Fruit fly (Drosophila melanogaster) whole organism, embryonic: Measurements from ENCODE around the gene Pxd.

Experiments used
- Bdp1 ChIP-seq: fragments of 200-800 bp; sonication (Bioruptor generic); optimal IDR thresholded peaks from 3 replicates; lab custom pipeline; 2016; ENCODE audit warnings: missing biosample characterization, missing genetic modification characterization
- CG10267 ChIP-seq: fragments of 200-800 bp; sonication (Bioruptor generic); optimal IDR thresholded peaks from 2 replicates; lab custom pipeline; 2018; ENCODE audit warnings: missing biosample characterization, mild to moderate bottlenecking, missing genetic modification characterization, moderate library complexity
- CG10654 ChIP-seq: fragments of 200-800 bp; sonication (Bioruptor generic); optimal IDR thresholded peaks from 2 replicates; lab custom pipeline; 2016; ENCODE audit warnings: missing biosample characterization, missing genetic modification characterization
- CG11456 ChIP-seq: fragments of 200-800 bp; sonication (Bioruptor generic); IDR thresholded peaks from 3 replicates; pipeline ENCODE4 v1.3.6; 2022; ENCODE audit warnings: missing biosample characterization, missing genetic modification characterization
- CG11723 ChIP-seq: fragments of 200-800 bp; sonication (Bioruptor generic); optimal IDR thresholded peaks from 2 replicates; lab custom pipeline; 2017; ENCODE audit warnings: missing biosample characterization, mild to moderate bottlenecking, missing genetic modification characterization
- CG14965 ChIP-seq: fragments of 200-800 bp; sonication (Bioruptor generic); optimal IDR thresholded peaks from 2 replicates; lab custom pipeline; 2016; ENCODE audit warnings: missing biosample characterization, missing genetic modification characterization, borderline replicate concordance
- CG15696 ChIP-seq: fragments of 200-800 bp; sonication (Bioruptor generic); optimal IDR thresholded peaks from 2 replicates; lab custom pipeline; 2019; ENCODE audit warnings: missing biosample characterization, mild to moderate bottlenecking, missing genetic modification characterization, moderate library complexity
- CG16779 ChIP-seq: fragments of 200-800 bp; sonication (Bioruptor generic); IDR thresholded peaks from 2 replicates; pipeline ENCODE4 v1.3.6; 2022; ENCODE audit warnings: missing biosample characterization, missing genetic modification characterization
- CG16813 ChIP-seq: fragments of 200-800 bp; sonication (Bioruptor generic); IDR thresholded peaks from 3 replicates; pipeline ENCODE4 v1.3.6; 2022; ENCODE audit warnings: missing biosample characterization, missing genetic modification characterization; ENCODE audit not compliant: partially characterized antibody
- CG16863 ChIP-seq: fragments of 200-800 bp; sonication (Bioruptor generic); optimal IDR thresholded peaks from 3 replicates; lab custom pipeline; 2016; ENCODE audit warnings: missing biosample characterization, missing genetic modification characterization
- CG17385 ChIP-seq: fragments of 200-800 bp; sonication (Bioruptor generic); optimal IDR thresholded peaks from 3 replicates; lab custom pipeline; 2018; ENCODE audit warnings: missing biosample characterization, mild to moderate bottlenecking, missing genetic modification characterization
- CG17802 ChIP-seq: fragments of 200-800 bp; sonication (Bioruptor generic); optimal IDR thresholded peaks from 2 replicates; lab custom pipeline; 2018; ENCODE audit warnings: missing biosample characterization, mild to moderate bottlenecking, missing genetic modification characterization, moderate library complexity
- CG18476 ChIP-seq: fragments of 200-800 bp; sonication (Bioruptor generic); optimal IDR thresholded peaks from 2 replicates; lab custom pipeline; 2016; ENCODE audit warnings: missing biosample characterization, mild to moderate bottlenecking, missing genetic modification characterization
- CG18764 ChIP-seq: fragments of 200-800 bp; sonication (Bioruptor generic); optimal IDR thresholded peaks from 3 replicates; lab custom pipeline; 2016; ENCODE audit warnings: missing biosample characterization, missing genetic modification characterization
- CG3065 ChIP-seq: fragments of 200-800 bp; sonication (Bioruptor generic); optimal IDR thresholded peaks from 2 replicates; lab custom pipeline; 2016; ENCODE audit warnings: missing biosample characterization, missing genetic modification characterization
- CG31224 ChIP-seq: fragments of 200-800 bp; sonication (Bioruptor generic); IDR thresholded peaks from 2 replicates; pipeline ENCODE4 v1.3.6; 2022; ENCODE audit warnings: missing biosample characterization, missing genetic modification characterization
- CG31365 ChIP-seq: fragments of 200-800 bp; sonication (Bioruptor generic); optimal IDR thresholded peaks from 2 replicates; lab custom pipeline; 2018; ENCODE audit warnings: missing biosample characterization, mild to moderate bottlenecking, missing genetic modification characterization
- CG31388 ChIP-seq: fragments of 200-800 bp; sonication (Bioruptor generic); optimal IDR thresholded peaks from 2 replicates; lab custom pipeline; 2016; ENCODE audit warnings: missing biosample characterization, missing genetic modification characterization
- CG4282 ChIP-seq: fragments of 200-800 bp; sonication (Bioruptor generic); optimal IDR thresholded peaks from 2 replicates; lab custom pipeline; 2016; ENCODE audit warnings: missing biosample characterization, missing genetic modification characterization
- CG8281 ChIP-seq: fragments of 200-800 bp; sonication (Bioruptor generic); optimal IDR thresholded peaks from 2 replicates; lab custom pipeline; 2018; ENCODE audit warnings: missing biosample characterization, mild to moderate bottlenecking, missing genetic modification characterization, moderate library complexity
- CG9817 ChIP-seq: fragments of 200-800 bp; sonication (Bioruptor generic); optimal IDR thresholded peaks from 2 replicates; lab custom pipeline; 2018; ENCODE audit warnings: missing biosample characterization, mild to moderate bottlenecking, missing genetic modification characterization, moderate library complexity
- Drgx ChIP-seq: fragments of 200-800 bp; sonication (Bioruptor generic); IDR thresholded peaks from 2 replicates; pipeline ENCODE4 v1.3.6; 2022; ENCODE audit warnings: missing biosample characterization, missing genetic modification characterization
- Fer2 ChIP-seq: fragments of 200-800 bp; sonication (Bioruptor generic); optimal IDR thresholded peaks from 2 replicates; lab custom pipeline; 2018; ENCODE audit warnings: missing biosample characterization, mild to moderate bottlenecking, missing genetic modification characterization, moderate library complexity
- Hand ChIP-seq: fragments of 200-800 bp; sonication (Bioruptor generic); optimal IDR thresholded peaks from 2 replicates; lab custom pipeline; 2017; ENCODE audit warnings: mild to moderate bottlenecking, missing biosample characterization, missing genetic modification reagents, missing genetic modification characterization
- HmgZ ChIP-seq: fragments of 200-800 bp; sonication (Bioruptor generic); optimal IDR thresholded peaks from 2 replicates; lab custom pipeline; 2018; ENCODE audit warnings: missing biosample characterization, mild to moderate bottlenecking, missing genetic modification characterization
- Med ChIP-seq: fragments of 200-800 bp; sonication (Bioruptor generic); peaks from one replicate; lab custom pipeline; 2016; ENCODE audit warnings: missing biosample characterization, missing genetic modification characterization, mild to moderate bottlenecking, inconsistent platforms, moderate library complexity
- NC2β ChIP-seq: fragments of 200-800 bp; sonication (Bioruptor generic); optimal IDR thresholded peaks from 2 replicates; lab custom pipeline; 2016; ENCODE audit warnings: missing biosample characterization, missing genetic modification characterization
- Neu2 ChIP-seq: fragments of 200-800 bp; sonication (Bioruptor generic); optimal IDR thresholded peaks from 3 replicates; lab custom pipeline; 2016; ENCODE audit warnings: missing biosample characterization, missing genetic modification characterization, borderline replicate concordance
- Oaz ChIP-seq: fragments of 200-800 bp; sonication (Bioruptor generic); IDR thresholded peaks from 2 replicates; pipeline ENCODE4 v1.3.6; 2022; ENCODE audit warnings: missing biosample characterization, missing genetic modification characterization
- Optix ChIP-seq: fragments of 200-800 bp; sonication (Bioruptor generic); IDR thresholded peaks from 3 replicates; pipeline ENCODE4 v1.3.6; 2022; ENCODE audit warnings: missing biosample characterization, missing genetic modification characterization
- Trl ChIP-seq, 3 experiments: fragments of >200 bp in 2 of 3; fragments of 200-800 bp in 1 of 3; sonication (Bioruptor generic) in 1 of 3; optimal IDR thresholded peaks; 2 replicates in 1 of 3; 3 replicates in 2 of 3; lab custom pipeline; 2016 to 2017; ENCODE audit warnings: missing biosample characterization in 1 of 3, missing genetic modification characterization in 1 of 3
- Usf ChIP-seq: fragments of 200-800 bp; sonication (Bioruptor generic); optimal IDR thresholded peaks from 2 replicates; lab custom pipeline; 2017; ENCODE audit warnings: missing genotype, missing biosample characterization, missing genetic modification characterization
- bowl ChIP-seq: fragments of 200-800 bp; sonication (Bioruptor generic); IDR thresholded peaks from 2 replicates; pipeline ENCODE4 v1.3.6; 2022; ENCODE audit warnings: missing biosample characterization, missing genetic modification characterization
- ci ChIP-seq: fragments of 200-800 bp; sonication (Bioruptor generic); IDR thresholded peaks from 3 replicates; pipeline ENCODE4 v1.3.6; 2022; ENCODE audit warnings: missing biosample characterization, missing genetic modification characterization
- crp ChIP-seq, 2 experiments: fragments of 200-800 bp; sonication (Bioruptor generic); optimal IDR thresholded peaks; 2 replicates in 1 of 2; 3 replicates in 1 of 2; lab custom pipeline; 2017; ENCODE audit warnings: missing biosample characterization in 2 of 2, missing genetic modification characterization in 2 of 2, mild to moderate bottlenecking in 1 of 2, moderate library complexity in 1 of 2
- dimm ChIP-seq: fragments of 200-800 bp; sonication (Bioruptor generic); IDR thresholded peaks from 2 replicates; pipeline ENCODE4 v1.3.6; 2022; ENCODE audit warnings: missing biosample characterization, missing genetic modification characterization
- dmrt11E ChIP-seq: fragments of 200-800 bp; sonication (Bioruptor generic); optimal IDR thresholded peaks from 3 replicates; lab custom pipeline; 2018; ENCODE audit warnings: missing biosample characterization, mild to moderate bottlenecking, missing genetic modification characterization, moderate library complexity
- exex ChIP-seq: fragments of 200-800 bp; sonication (Bioruptor generic); optimal IDR thresholded peaks from 4 replicates; lab custom pipeline; 2018; ENCODE audit warnings: missing biosample characterization, mild to moderate bottlenecking, missing genetic modification characterization, moderate library complexity
- gsb ChIP-seq: fragments of 200-800 bp; sonication (Bioruptor generic); IDR thresholded peaks from 2 replicates; pipeline ENCODE4 v1.3.6; 2022; ENCODE audit warnings: missing biosample characterization, missing genetic modification characterization
- kni ChIP-seq: fragments of 200-800 bp; sonication (Bioruptor generic); optimal IDR thresholded peaks from 3 replicates; lab custom pipeline; 2017; ENCODE audit warnings: mild to moderate bottlenecking, missing biosample characterization, missing genetic modification reagents, missing genetic modification characterization
- lab ChIP-seq: fragments of 200-800 bp; sonication (Bioruptor generic); optimal IDR thresholded peaks from 3 replicates; lab custom pipeline; 2017; ENCODE audit warnings: missing biosample characterization, missing genetic modification characterization, mild to moderate bottlenecking, moderate library complexity, missing genetic modification reagents
- maf-S ChIP-seq: fragments of 200-800 bp; sonication (Bioruptor generic); optimal IDR thresholded peaks from 2 replicates; lab custom pipeline; 2016; ENCODE audit warnings: missing biosample characterization, missing genetic modification characterization
- nau ChIP-seq: fragments of 200-800 bp; sonication (Bioruptor generic); optimal IDR thresholded peaks from 3 replicates; lab custom pipeline; 2017; ENCODE audit warnings: missing biosample characterization, mild to moderate bottlenecking, missing genetic modification characterization, missing genetic modification reagents
- nom ChIP-seq: fragments of 200-800 bp; sonication (Bioruptor generic); optimal IDR thresholded peaks from 2 replicates; lab custom pipeline; 2017; ENCODE audit warnings: missing biosample characterization, missing genetic modification characterization, mild to moderate bottlenecking, moderate library complexity, missing genetic modification reagents
- pho ChIP-seq: fragments of 200-800 bp; sonication (Bioruptor generic); optimal IDR thresholded peaks from 2 replicates; lab custom pipeline; 2016; ENCODE audit warnings: missing biosample characterization, missing genetic modification characterization
- schlank ChIP-seq: fragments of 200-800 bp; sonication (Bioruptor generic); optimal IDR thresholded peaks from 2 replicates; lab custom pipeline; 2018; ENCODE audit warnings: missing biosample characterization, mild to moderate bottlenecking, missing genetic modification characterization
- sd ChIP-seq: fragments of 200-800 bp; sonication (Bioruptor generic); optimal IDR thresholded peaks from 3 replicates; lab custom pipeline; 2018; ENCODE audit warnings: missing biosample characterization, mild to moderate bottlenecking, missing genetic modification characterization, moderate library complexity
- so ChIP-seq: fragments of 200-800 bp; sonication (Bioruptor generic); IDR thresholded peaks from 3 replicates; pipeline ENCODE4 v1.3.6; 2022; ENCODE audit warnings: missing biosample characterization, missing genetic modification characterization
- ttk ChIP-seq: fragments of 200-800 bp; sonication (Bioruptor generic); IDR thresholded peaks from 2 replicates; pipeline ENCODE4 v2.1.2; 2022; ENCODE audit warnings: missing biosample characterization, missing genetic modification characterization
- zf30C ChIP-seq: fragments of 200-800 bp; sonication (Bioruptor generic); optimal IDR thresholded peaks from 3 replicates; lab custom pipeline; 2018; ENCODE audit warnings: missing biosample characterization, mild to moderate bottlenecking, missing genetic modification characterization
- zfh2 ChIP-seq: fragments of 200-800 bp; sonication (Bioruptor generic); optimal IDR thresholded peaks from 2 replicates; lab custom pipeline; 2016; ENCODE audit warnings: missing biosample characterization, missing genetic modification characterization

Gene Pxd

DNA sequence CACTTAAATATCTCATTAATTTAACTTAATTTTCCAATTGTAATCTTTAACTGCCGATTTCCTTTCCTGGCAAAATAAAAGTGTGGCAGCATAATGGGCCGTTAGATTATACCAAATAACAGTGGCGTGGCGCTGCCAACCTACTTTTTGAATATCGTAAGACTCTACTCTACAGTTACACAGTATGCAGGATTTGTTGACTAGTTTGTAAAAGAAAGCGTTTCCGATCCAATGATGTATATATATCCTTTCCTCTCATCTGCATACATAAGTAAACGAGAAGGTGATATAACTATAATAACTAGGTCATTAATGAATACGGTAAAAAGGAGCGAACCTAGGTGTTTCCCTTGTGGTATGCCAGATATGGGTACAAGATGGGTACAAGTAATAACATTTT lies 22.6 kb upstream of the Pxd start, which contains the start of gene EMC2B (continued):
- TF ChIP-seq CG10654 (GFP tag; lab: Kevin White, UChicago) (no peak), ttk (GFP tag; lab: Robert Waterston, UW) (no peak), CG10267 (tag; lab: Kevin White, UChicago) (peak; percentile 29), CG31365 (tag; lab: Kevin White, UChicago) (no peak), CG3065 (GFP tag; lab: Kevin White, UChicago) (no peak), crp (GFP tag; optimal IDR thresholded peaks at IDR 0.05; lab: Kevin White, UChicago) (no peak), nom (GFP tag; lab: Kevin White, UChicago) (no peak), dimm (GFP tag; lab: Robert Waterston, UW) (no peak), HmgZ (tag; lab: Kevin White, UChicago) (peak; percentile 52), Trl (optimal IDR thresholded peaks at IDR 0.05; lab: Kevin White, UChicago) (no peak), Trl (GFP tag; optimal IDR thresholded peaks at IDR 0.05; lab: Kevin White, UChicago) (peak; percentile 42), CG31224 (no peak), CG31388 (GFP tag; lab: Kevin White, UChicago) (no peak), CG16779 (GFP tag; lab: Robert Waterston, UW) (no peak), dmrt11E (tag; lab: Kevin White, UChicago) (peak; percentile 29), CG15696 (peak; percentile 5), CG8281 (tag; lab: Kevin White, UChicago) (no peak), Optix (GFP tag; lab: Robert Waterston, UW) (no peak), CG17802 (tag; lab: Kevin White, UChicago) (no peak), CG18764 (GFP tag; lab: Kevin White, UChicago) (peak; percentile 39), gsb (GFP tag; lab: Robert Waterston, UW) (no peak), Oaz (GFP tag; lab: Robert Waterston, UW) (no peak), Fer2 (no peak), Neu2 (no peak), CG14965 (GFP tag; lab: Kevin White, UChicago) (no peak), pho (GFP tag; lab: Kevin White, UChicago) (no peak), Drgx (GFP tag; lab: Robert Waterston, UW) (no peak), Bdp1 (GFP tag; lab: Kevin White, UChicago) (no peak), CG4282 (no peak), CG16863 (GFP tag; lab: Kevin White, UChicago) (no peak), Med (GFP tag; lab: Kevin White, UChicago) (peak; percentile 83), CG17385 (GFP tag; lab: Kevin White, UChicago) (no peak), Hand (GFP tag; lab: Kevin White, UChicago) (no peak), Usf (no peak), sd (no peak), maf-S (GFP tag; lab: Kevin White, UChicago) (peak; percentile 33), lab (GFP tag; lab: Kevin White, UChicago) (peak; percentile 31), zf30C (GFP tag; lab: Kevin White, UChicago) (no peak), CG11456 (no peak), CG18476 (GFP tag; lab: Kevin White, UChicago) (peak; percentile 2), CG11723 (GFP tag; lab: Kevin White, UChicago) (no peak), ci (GFP tag; lab: Robert Waterston, UW) (no peak), NC2β (GFP tag; lab: Kevin White, UChicago) (peak; percentile 17), kni (GFP tag; lab: Kevin White, UChicago) (no peak), zfh2 (GFP tag; lab: Kevin White, UChicago) (peak; percentile 76), nau (no peak), so (GFP tag; lab: Robert Waterston, UW) (no peak), bowl (GFP tag; lab: Robert Waterston, UW) (no peak), exex (tag; lab: Kevin White, UChicago) (no peak), CG16813 (GFP tag; lab: Robert Waterston, UW) (no peak), schlank (tag; lab: Kevin White, UChicago) (no peak), CG9817 (peak; percentile 43)
